Worm (Caenorhabditis elegans): ENCODE data around the gene E02H4.2.

DNA sequence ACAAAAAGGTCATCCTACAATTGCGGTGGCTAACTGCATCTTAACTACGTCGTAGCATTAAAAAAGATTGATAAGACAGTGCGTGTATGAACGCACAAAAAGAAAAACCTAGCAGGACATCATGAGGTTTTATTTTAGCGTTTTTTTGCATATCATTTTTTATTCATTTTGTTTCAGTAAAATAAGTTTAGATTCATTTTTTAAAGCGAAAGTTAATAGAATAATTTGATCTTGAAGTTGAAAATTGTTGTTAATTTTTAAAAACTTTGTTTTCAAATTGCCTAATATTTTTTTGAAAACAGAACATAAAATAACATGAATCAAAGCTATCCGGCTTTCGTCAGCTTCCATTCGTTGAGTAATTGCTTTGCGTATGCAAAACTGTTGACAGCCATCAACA is 32.2 kb upstream of the E02H4.2 start, which contains the start of gene prx-1:
- no peak for TF ChIP-seq T22C8.4 (GFP tag; IDR thresholded peaks at IDR 0.05)
- no peak for TF ChIP-seq ztf-23 (GFP tag; IDR thresholded peaks at IDR 0.05)
- TF ChIP-seq tab-1 (GFP tag; IDR thresholded peaks at IDR 0.05), result no peak
- no peak for TF ChIP-seq ref-1 (GFP tag; conservative IDR thresholded peaks at IDR 0.05)
- TF ChIP-seq flt-1 (GFP tag; IDR thresholded peaks at IDR 0.05), result no peak
- TF ChIP-seq ztf-29 (GFP tag; IDR thresholded peaks at IDR 0.05), result no peak
- no peak for TF ChIP-seq med-1 (GFP tag; optimal IDR thresholded peaks at IDR 0.05; ENCODE audit: insufficient read depth)
- no peak for TF ChIP-seq klf-2 (GFP tag; conservative IDR thresholded peaks at IDR 0.05)

Data from whole organism, midembryonic.